Fruit fly (Drosophila melanogaster): Measurements from ENCODE around the gene Naa40.

Naa40 gene

DNA sequence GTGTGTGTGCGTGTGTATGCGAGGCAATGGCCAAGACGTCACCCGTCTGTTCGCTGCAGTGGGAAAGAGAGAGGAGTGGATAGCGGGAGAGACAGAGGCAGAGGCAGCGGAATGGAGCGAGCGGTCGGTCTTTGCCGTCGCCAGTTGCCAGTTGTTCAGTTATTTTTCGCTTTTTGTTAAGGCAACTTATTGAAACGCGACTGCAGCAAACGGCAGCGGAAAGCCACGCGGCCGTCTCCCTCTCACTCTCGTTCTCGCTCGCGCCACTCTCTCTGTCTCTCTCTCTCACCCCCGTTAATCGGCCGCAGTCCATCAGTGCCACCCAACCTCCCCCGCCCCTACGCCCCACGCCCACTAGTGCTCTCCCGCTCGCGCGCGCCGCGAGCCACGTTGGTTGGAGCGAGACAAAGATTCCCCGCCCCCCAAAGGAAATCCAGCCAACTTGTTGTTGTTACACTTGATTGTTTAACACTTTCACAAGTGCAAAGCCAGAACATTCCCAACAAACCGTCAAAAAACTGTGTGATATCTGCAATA lies 48.1 kb upstream of the Naa40 start (continued):
- TF ChIP-seq pb (GFP tag; optimal IDR thresholded peaks at IDR 0.05) (no peak), CG18764 (GFP tag; optimal IDR thresholded peaks at IDR 0.05) (no peak), CG9932 (GFP tag; IDR thresholded peaks at IDR 0.05) (no peak), lilli (GFP tag; optimal IDR thresholded peaks at IDR 0.05) (no peak), pan (optimal IDR thresholded peaks at IDR 0.05) (no peak), pan (GFP tag; optimal IDR thresholded peaks at IDR 0.05 in 1 of 2, IDR thresholded peaks at IDR 0.05 in 1 of 2) (peak in 1 of 2 experiments; percentile 45), az2 (GFP tag; optimal IDR thresholded peaks at IDR 0.05) (no peak), dmrt99B (tag; optimal IDR thresholded peaks at IDR 0.05) (peak; percentile 28), CG5245 (GFP tag; optimal IDR thresholded peaks at IDR 0.05) (no peak), E2f2 (GFP tag; IDR thresholded peaks at IDR 0.05) (0 out of 2 replicates have a peak, but pooled peaks have one; percentile 20), ro (GFP tag; IDR thresholded peaks at IDR 0.05) (no peak), Usf (GFP tag; optimal IDR thresholded peaks at IDR 0.05) (no peak), wek (GFP tag; optimal IDR thresholded peaks at IDR 0.05) (no peak), h (optimal IDR thresholded peaks at IDR 0.05) (no peak), hb (GFP tag; IDR thresholded peaks at IDR 0.05; ENCODE audit: partially characterized antibody) (no peak), CG34376 (GFP tag; optimal IDR thresholded peaks at IDR 0.05) (peak; percentile 66), kah (GFP tag; optimal IDR thresholded peaks at IDR 0.05) (peak; percentile 52), aop (GFP tag; IDR thresholded peaks at IDR 0.05) (no peak), CG18599 (GFP tag; optimal IDR thresholded peaks at IDR 0.05) (peak; percentile 69), hbn (GFP tag; IDR thresholded peaks at IDR 0.05; ENCODE audit: partially characterized antibody) (peak; percentile 51), CG8944 (GFP tag; optimal IDR thresholded peaks at IDR 0.05) (no peak), caup (GFP tag; optimal IDR thresholded peaks at IDR 0.05; ENCODE audit: severe bottlenecking) (peak; percentile 18), D19A (tag; optimal IDR thresholded peaks at IDR 0.05) (peak; percentile 19), oc (tag; optimal IDR thresholded peaks at IDR 0.05) (peak; percentile 61), so (GFP tag; IDR thresholded peaks at IDR 0.05) (peak; percentile 65; the same call in 2 of the 3 replicates), CG7786 (GFP tag; optimal IDR thresholded peaks at IDR 0.05) (no peak), HLH3B (GFP tag; IDR thresholded peaks at IDR 0.05) (no peak), CG9817 (tag; optimal IDR thresholded peaks at IDR 0.05) (no peak), Nf-YC (tag; optimal IDR thresholded peaks at IDR 0.05) (peak; percentile 78), pita (GFP tag; optimal IDR thresholded peaks at IDR 0.05) (no peak), Dek (tag; optimal IDR thresholded peaks at IDR 0.05) (no peak), schlank (tag; optimal IDR thresholded peaks at IDR 0.05) (peak; percentile 1), lab (GFP tag; optimal IDR thresholded peaks at IDR 0.05) (peak; percentile 80), Atf-2 (GFP tag; optimal IDR thresholded peaks at IDR 0.05) (no peak), CG3163 (GFP tag; optimal IDR thresholded peaks at IDR 0.05) (no peak), ci (GFP tag; IDR thresholded peaks at IDR 0.05) (peak; percentile 80; the same call in 2 of the 3 replicates), fd64A (GFP tag; optimal IDR thresholded peaks at IDR 0.05) (peak; percentile 24), ftz-f1 (GFP tag; optimal IDR thresholded peaks at IDR 0.05) (peak; percentile 17), CG12659 (GFP tag; optimal IDR thresholded peaks at IDR 0.05) (peak; percentile 17), pho (GFP tag; optimal IDR thresholded peaks at IDR 0.05) (no peak), da (GFP tag; optimal IDR thresholded peaks at IDR 0.05) (no peak), gce (GFP tag; IDR thresholded peaks at IDR 0.05) (peak; percentile 37; the same call in 1 of the 3 replicates), ash1 (GFP tag; optimal IDR thresholded peaks at IDR 0.05) (no peak), CG10979 (tag; optimal IDR thresholded peaks at IDR 0.05) (no peak), bcd (GFP tag; optimal IDR thresholded peaks at IDR 0.05) (no peak), CG16813 (GFP tag; IDR thresholded peaks at IDR 0.05; ENCODE audit: partially characterized antibody) (peak; percentile 37; the same call in 1 of the 3 replicates), Side (GFP tag; optimal IDR thresholded peaks at IDR 0.05) (peak; percentile 5), NfI (GFP tag; optimal IDR thresholded peaks at IDR 0.05) (no peak), fd96Cb (tag; optimal IDR thresholded peaks at IDR 0.05) (no peak), emc (GFP tag; optimal IDR thresholded peaks at IDR 0.05) (no peak), CG14860 (GFP tag; IDR thresholded peaks at IDR 0.05; ENCODE audit: partially characterized antibody) (no peak)
